Worm (Caenorhabditis elegans) whole organism, L3 larva: ENCODE measurements around the gene col-99.

ENCODE experiments used
- R02D3.7 ChIP-seq: fragments of 150-350 bp; optimal IDR thresholded peaks from 2 replicates; lab custom pipeline; 2014; ENCODE audit warnings: missing biosample characterization, missing genetic modification characterization
- ZK546.5 ChIP-seq: sonication (generic microtip); optimal IDR thresholded peaks from 2 replicates; lab custom pipeline; 2017; ENCODE audit warnings: missing biosample characterization, missing genetic modification characterization
- aly-2 ChIP-seq: fragments of 150-350 bp; optimal IDR thresholded peaks from 2 replicates; lab custom pipeline; 2014; ENCODE audit warnings: missing biosample characterization, missing genetic modification characterization
- ama-1 ChIP-seq: fragments of 150-350 bp; optimal IDR thresholded peaks from 2 replicates; lab custom pipeline; 2018
- ceh-16 ChIP-seq: sonication (generic microtip); optimal IDR thresholded peaks from 2 replicates; lab custom pipeline; 2017; ENCODE audit warnings: missing biosample characterization, missing genetic modification characterization
- ceh-28 ChIP-seq: fragments of 150-350 bp; optimal IDR thresholded peaks from 2 replicates; lab custom pipeline; 2014; ENCODE audit warnings: missing biosample characterization, missing genetic modification reagents, missing genetic modification characterization
- ceh-82 ChIP-seq: fragments of 150-350 bp; optimal IDR thresholded peaks from 2 replicates; lab custom pipeline; 2014; ENCODE audit warnings: missing biosample characterization, missing genetic modification characterization
- ceh-9 ChIP-seq: sonication (generic microtip); optimal IDR thresholded peaks from 2 replicates; lab custom pipeline; 2018; ENCODE audit warnings: missing biosample characterization, missing genetic modification characterization
- daf-12 ChIP-seq: fragments of 150-350 bp; optimal IDR thresholded peaks from 2 replicates; lab custom pipeline; 2014; ENCODE audit warnings: missing biosample characterization, missing genetic modification reagents, missing genetic modification characterization
- elt-1 ChIP-seq: fragments of 150-350 bp; optimal IDR thresholded peaks from 2 replicates; lab custom pipeline; 2014; ENCODE audit warnings: missing biosample characterization, missing genetic modification characterization
- elt-2 ChIP-seq: sonication (generic microtip); optimal IDR thresholded peaks from 2 replicates; lab custom pipeline; 2016; ENCODE audit warnings: missing genetic modification reagents, mild to moderate bottlenecking, missing genetic modification characterization, missing compliant biosample characterization
- elt-3 ChIP-seq, 3 experiments: fragments of 150-350 bp in 1 of 3; sonication (generic microtip) in 2 of 3; optimal IDR thresholded peaks; 2 replicates in 2 of 3; 4 replicates in 1 of 3; lab custom pipeline; 2014 to 2017; ENCODE audit warnings: missing biosample characterization in 3 of 3, missing genetic modification characterization in 3 of 3
- eor-1 ChIP-seq, 2 experiments: fragments of 150-350 bp; optimal IDR thresholded peaks; 2 replicates each; lab custom pipeline; 2014 to 2018; ENCODE audit warnings: missing biosample characterization in 2 of 2, missing genetic modification characterization in 2 of 2
- fkh-10 ChIP-seq: sonication (generic microtip); optimal IDR thresholded peaks from 2 replicates; lab custom pipeline; 2017; ENCODE audit warnings: missing biosample characterization, missing genetic modification reagents, missing genetic modification characterization
- hmg-11 ChIP-seq: sonication (generic microtip); optimal IDR thresholded peaks from 2 replicates; lab custom pipeline; 2016; ENCODE audit warnings: missing genetic modification characterization, missing compliant biosample characterization
- jun-1 ChIP-seq: fragments of 150-350 bp; optimal IDR thresholded peaks from 2 replicates; lab custom pipeline; 2014; ENCODE audit warnings: missing biosample characterization, missing genetic modification reagents, missing genetic modification characterization
- lin-15B ChIP-seq: fragments of 150-350 bp; optimal IDR thresholded peaks from 2 replicates; lab custom pipeline; 2014; ENCODE audit warnings: missing biosample characterization, missing genetic modification characterization
- lin-39 ChIP-seq: fragments of 150-350 bp; optimal IDR thresholded peaks from 2 replicates; lab custom pipeline; 2018; ENCODE audit warnings: missing biosample characterization, missing genetic modification reagents, missing genetic modification characterization
- mdl-1 ChIP-seq: fragments of 150-350 bp; optimal IDR thresholded peaks from 2 replicates; lab custom pipeline; 2014; ENCODE audit warnings: missing biosample characterization, missing genetic modification characterization
- mml-1 ChIP-seq: fragments of 150-350 bp; sonication (generic microtip); optimal IDR thresholded peaks from 3 replicates; lab custom pipeline; 2014; ENCODE audit warnings: missing biosample characterization, missing genetic modification characterization
- nfya-1 ChIP-seq: sonication (generic microtip); optimal IDR thresholded peaks from 2 replicates; lab custom pipeline; 2017; ENCODE audit warnings: missing genetic modification characterization, mild to moderate bottlenecking, missing compliant biosample characterization, antibody characterized with exemption, moderate library complexity; ENCODE audit not compliant: insufficient read depth
- nhr-23 ChIP-seq: fragments of 150-350 bp; optimal IDR thresholded peaks from 2 replicates; lab custom pipeline; 2014; ENCODE audit warnings: missing biosample characterization, missing genetic modification reagents, missing genetic modification characterization
- nhr-237 ChIP-seq: fragments of 150-350 bp; optimal IDR thresholded peaks from 2 replicates; lab custom pipeline; 2014; ENCODE audit warnings: missing biosample characterization, missing genetic modification characterization
- nhr-25 ChIP-seq: sonication (generic microtip); optimal IDR thresholded peaks from 2 replicates; lab custom pipeline; 2017; ENCODE audit warnings: missing biosample characterization, missing genetic modification characterization
- nhr-28 ChIP-seq: fragments of 150-350 bp; optimal IDR thresholded peaks from 2 replicates; lab custom pipeline; 2014; ENCODE audit warnings: missing biosample characterization, missing genetic modification characterization
- nhr-43 ChIP-seq: sonication (generic microtip); optimal IDR thresholded peaks from 2 replicates; lab custom pipeline; 2016; ENCODE audit warnings: mild to moderate bottlenecking, missing genetic modification characterization, missing compliant biosample characterization; ENCODE audit not compliant: poor library complexity, severe bottlenecking
- nhr-76 ChIP-seq: fragments of 150-350 bp; sonication (generic microtip); optimal IDR thresholded peaks from 5 replicates; lab custom pipeline; 2014; ENCODE audit warnings: missing biosample characterization, missing genetic modification characterization
- nhr-77 ChIP-seq: fragments of 150-350 bp; optimal IDR thresholded peaks from 2 replicates; lab custom pipeline; 2014; ENCODE audit warnings: missing biosample characterization, missing genetic modification characterization
- pha-4 ChIP-seq: fragments of 150-350 bp; optimal IDR thresholded peaks from 2 replicates; lab custom pipeline; 2014; ENCODE audit warnings: missing biosample characterization, missing genetic modification reagents, missing genetic modification characterization
- pqm-1 ChIP-seq: fragments of 150-350 bp; optimal IDR thresholded peaks from 2 replicates; lab custom pipeline; 2017; ENCODE audit warnings: missing biosample characterization, missing genetic modification characterization, inconsistent platforms
- skn-1 ChIP-seq: fragments of 150-350 bp; optimal IDR thresholded peaks from 2 replicates; lab custom pipeline; 2014; ENCODE audit warnings: missing biosample characterization, missing genetic modification characterization
- snpc-4 ChIP-seq: fragments of 150-350 bp; optimal IDR thresholded peaks from 2 replicates; lab custom pipeline; 2014; ENCODE audit warnings: missing biosample characterization, missing genetic modification characterization
- tbx-2 ChIP-seq: sonication (generic microtip); optimal IDR thresholded peaks from 2 replicates; lab custom pipeline; 2016; ENCODE audit warnings: mild to moderate bottlenecking, missing genetic modification characterization, missing compliant biosample characterization
- unc-39 ChIP-seq: sonication (generic microtip); optimal IDR thresholded peaks from 4 replicates; lab custom pipeline; 2017; ENCODE audit warnings: missing biosample characterization, missing genetic modification characterization
- zag-1 ChIP-seq: fragments of 150-350 bp; optimal IDR thresholded peaks from 2 replicates; lab custom pipeline; 2014; ENCODE audit warnings: missing biosample characterization, missing genetic modification characterization
- ztf-4 ChIP-seq: fragments of 150-350 bp; optimal IDR thresholded peaks from 2 replicates; lab custom pipeline; 2014; ENCODE audit warnings: missing biosample characterization, missing genetic modification characterization

col-99 gene

ce11 chrIV:143807-144371 lies 3.8 kb downstream of the col-99 start (continued):
- TF ChIP-seq zag-1 (tag; lab: Kevin White, UChicago): no peak
- TF ChIP-seq nfya-1 (tag; lab: Kevin White, UChicago): peak; percentile 61

ce11 chrIV:141022-141421 lies 6.7 kb downstream of the col-99 start:
- TF ChIP-seq ztf-4 (tag; lab: Kevin White, UChicago): no peak

- no peak for TF ChIP-seq ceh-28 (tag; lab: Kevin White, UChicago)
These were observed 8.1 kb downstream of the col-99 start for ce11 chrIV:139652-140051.

ce11 chrIV:133968-134367 lies 13.8 kb downstream of the col-99 start:
- no peak for TF ChIP-seq nhr-237
- no peak for TF ChIP-seq nhr-23
- TF ChIP-seq ceh-82: no peak
- TF ChIP-seq nhr-25: no peak
- TF ChIP-seq nhr-28: no peak
- TF ChIP-seq pha-4 (tag; lab: Kevin White, UChicago): no peak
- TF ChIP-seq ceh-9: no peak

- TF ChIP-seq pha-4 (tag; lab: Kevin White, UChicago) (no peak), lin-39 (peak; percentile 35), lin-15B (tag; lab: Kevin White, UChicago) (no peak), ZK546.5 (no peak), elt-2 (no peak), fkh-10 (GFP tag; lab: Kevin White, UChicago) (peak; percentile 85), R02D3.7 (tag; lab: Kevin White, UChicago) (no peak), skn-1 (tag; lab: Kevin White, UChicago) (no peak), ceh-9 (no peak), ztf-4 (tag; lab: Kevin White, UChicago) (no peak), nfya-1 (tag; lab: Kevin White, UChicago) (peak; percentile 57), hmg-11 (tag; lab: Kevin White, UChicago) (peak; percentile 62), ama-1 (lab: Kevin White, UChicago) (no peak), snpc-4 (tag; lab: Kevin White, UChicago) (peak; percentile 7), tbx-2 (tag; lab: Kevin White, UChicago) (no peak), aly-2 (tag; lab: Kevin White, UChicago) (no peak), unc-39 (tag; lab: Kevin White, UChicago) (no peak), daf-12 (no peak), nhr-76 (tag; lab: Kevin White, UChicago) (no peak), pqm-1 (tag; lab: Kevin White, UChicago) (peak; percentile 14), mml-1 (tag; lab: Kevin White, UChicago) (no peak), jun-1 (tag; lab: Kevin White, UChicago) (no peak), ceh-28 (tag; lab: Kevin White, UChicago) (no peak), ceh-16 (tag; lab: Kevin White, UChicago) (no peak), elt-1 (no peak), nhr-77 (no peak), mdl-1 (peak; percentile 26), eor-1 (tag; optimal IDR thresholded peaks at IDR 0.05; lab: Kevin White, UChicago) (no peak), nhr-43 (no peak), nhr-237 (no peak), elt-3 (tag; optimal IDR thresholded peaks at IDR 0.05; lab: Kevin White, UChicago) (no peak)
These were observed 15.6 kb downstream of the col-99 start, which contains the start of gene daf-1 for ce11 chrIV:132095-132494. TSS of gene daf-1 (plus strand) at chrIV:132416.
